Fruit fly (Drosophila melanogaster): ENCODE data around the gene Cyp313a4.

DNA sequence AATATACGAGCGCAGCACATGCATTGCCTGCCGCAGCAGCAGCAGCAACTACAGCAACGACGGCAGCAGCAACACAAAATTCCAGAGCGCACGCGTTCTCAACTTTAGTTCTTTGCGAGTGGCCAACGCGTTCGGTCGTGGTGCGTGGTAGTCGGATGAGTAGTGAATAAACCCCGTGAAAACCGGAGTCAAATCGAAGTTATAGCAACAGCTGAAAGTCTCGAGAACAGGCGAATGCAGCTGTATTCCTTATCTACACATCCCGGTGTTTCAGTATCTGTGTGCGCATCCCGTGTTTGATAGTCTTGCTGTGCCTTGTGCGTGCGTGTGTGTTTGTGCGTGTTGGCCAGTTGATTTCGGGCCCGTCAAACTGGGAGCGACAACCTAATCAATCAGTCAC is 33.2 kb downstream of the Cyp313a4 start, which contains the start of gene Dtg:
- no peak for TF ChIP-seq CG15336 (GFP tag; IDR thresholded peaks at IDR 0.05)
- no peak for TF ChIP-seq Blimp-1 (GFP tag; optimal IDR thresholded peaks at IDR 0.05)

Measured in whole organism, prepupa.